Fruit fly (Drosophila melanogaster) whole organism, embryonic: Measurements from ENCODE around the gene CG5498.

Experiments used
- ATbp ChIP-seq: fragments of 200-800 bp; sonication (Bioruptor generic); optimal IDR thresholded peaks from 2 replicates; lab custom pipeline; 2017; ENCODE audit warnings: missing biosample characterization, mild to moderate bottlenecking, missing genetic modification characterization, missing genetic modification reagents
- Abd-B ChIP-seq: fragments of 200-800 bp; sonication (Bioruptor generic); optimal IDR thresholded peaks from 2 replicates; lab custom pipeline; 2018; ENCODE audit warnings: missing biosample characterization, mild to moderate bottlenecking, missing genetic modification characterization, moderate library complexity
- Antp ChIP-seq: fragments of 200-800 bp; sonication (Bioruptor generic); optimal IDR thresholded peaks from 3 replicates; lab custom pipeline; 2016; ENCODE audit warnings: missing biosample characterization, missing genetic modification characterization
- CG11093 ChIP-seq: fragments of 200-800 bp; sonication (Bioruptor generic); IDR thresholded peaks from 3 replicates; pipeline ENCODE4 v1.3.6; 2022; ENCODE audit warnings: missing biosample characterization, missing genetic modification characterization
- CG13296 ChIP-seq: fragments of 200-800 bp; sonication (Bioruptor generic); optimal IDR thresholded peaks from 3 replicates; lab custom pipeline; 2018; ENCODE audit warnings: missing biosample characterization, mild to moderate bottlenecking, missing genetic modification characterization
- CG14860 ChIP-seq: fragments of 200-800 bp; sonication (Bioruptor generic); IDR thresholded peaks from 3 replicates; pipeline ENCODE4 v1.3.6; 2022; ENCODE audit warnings: missing biosample characterization, missing genetic modification characterization; ENCODE audit not compliant: partially characterized antibody
- CG1832 ChIP-seq: fragments of 200-800 bp; sonication (Bioruptor generic); optimal IDR thresholded peaks from 2 replicates; lab custom pipeline; 2017; ENCODE audit warnings: missing biosample characterization, mild to moderate bottlenecking, missing genetic modification characterization, inconsistent platforms
- CG2116 ChIP-seq: fragments of 200-800 bp; sonication (Bioruptor generic); optimal IDR thresholded peaks from 3 replicates; lab custom pipeline; 2018; ENCODE audit warnings: missing biosample characterization, mild to moderate bottlenecking, missing genetic modification characterization
- CG3281 ChIP-seq: fragments of 200-800 bp; sonication (Bioruptor generic); optimal IDR thresholded peaks from 3 replicates; lab custom pipeline; 2017; ENCODE audit warnings: missing biosample characterization, mild to moderate bottlenecking, missing genetic modification characterization
- CG3838 ChIP-seq: fragments of 200-800 bp; sonication (Bioruptor generic); optimal IDR thresholded peaks from 3 replicates; lab custom pipeline; 2016; ENCODE audit warnings: missing biosample characterization, missing genetic modification characterization
- CG3995 ChIP-seq: fragments of 200-800 bp; sonication (Bioruptor generic); optimal IDR thresholded peaks from 3 replicates; lab custom pipeline; 2016; ENCODE audit warnings: missing biosample characterization, missing genetic modification characterization
- CG42726 ChIP-seq: fragments of 200-800 bp; sonication (Bioruptor generic); IDR thresholded peaks from 2 replicates; pipeline ENCODE4 v1.3.6; 2022; ENCODE audit warnings: missing biosample characterization, missing genetic modification characterization; ENCODE audit not compliant: partially characterized antibody
- CG4424 ChIP-seq: fragments of 200-800 bp; sonication (Bioruptor generic); optimal IDR thresholded peaks from 3 replicates; lab custom pipeline; 2016; ENCODE audit warnings: missing biosample characterization, missing genetic modification characterization
- CG4707 ChIP-seq: fragments of 200-800 bp; sonication (Bioruptor generic); optimal IDR thresholded peaks from 2 replicates; lab custom pipeline; 2018; ENCODE audit warnings: missing biosample characterization, mild to moderate bottlenecking, missing genetic modification characterization, moderate library complexity
- CG5180 ChIP-seq: fragments of 200-800 bp; sonication (Bioruptor generic); optimal IDR thresholded peaks from 3 replicates; lab custom pipeline; 2017; ENCODE audit warnings: missing biosample characterization, missing genetic modification characterization, mild to moderate bottlenecking, moderate library complexity, missing genetic modification reagents
- CG7839 ChIP-seq: fragments of 200-800 bp; sonication (Bioruptor generic); optimal IDR thresholded peaks from 3 replicates; lab custom pipeline; 2018; ENCODE audit warnings: missing biosample characterization, mild to moderate bottlenecking, missing genetic modification characterization, moderate library complexity
- CG9797 ChIP-seq: fragments of 200-800 bp; sonication (Bioruptor generic); optimal IDR thresholded peaks from 3 replicates; lab custom pipeline; 2018; ENCODE audit warnings: missing biosample characterization, mild to moderate bottlenecking, missing genetic modification characterization
- Camta ChIP-seq: fragments of 200-800 bp; sonication (Bioruptor generic); optimal IDR thresholded peaks from 2 replicates; lab custom pipeline; 2016; ENCODE audit warnings: missing biosample characterization, missing genetic modification characterization
- CkIIα-i1 ChIP-seq: fragments of 200-800 bp; sonication (Bioruptor generic); IDR thresholded peaks from 2 replicates; pipeline ENCODE4 v1.3.6; 2022; ENCODE audit warnings: missing biosample characterization, missing genetic modification characterization
- CoRest ChIP-seq: fragments of 200-800 bp; sonication (Bioruptor generic); optimal IDR thresholded peaks from 3 replicates; lab custom pipeline; 2018; ENCODE audit warnings: missing biosample characterization, mild to moderate bottlenecking, missing genetic modification characterization, moderate library complexity
- D19B ChIP-seq: fragments of 200-800 bp; sonication (Bioruptor generic); optimal IDR thresholded peaks from 2 replicates; lab custom pipeline; 2017; ENCODE audit warnings: missing biosample characterization, mild to moderate bottlenecking, missing genetic modification characterization
- Dbx ChIP-seq: fragments of 200-800 bp; sonication (Bioruptor generic); IDR thresholded peaks from 3 replicates; pipeline ENCODE4 v1.3.6; 2022; ENCODE audit warnings: missing biosample characterization, missing genetic modification characterization
- Ets65A ChIP-seq: fragments of 200-800 bp; sonication (Bioruptor generic); peaks from one replicate; lab custom pipeline; 2016; ENCODE audit warnings: missing biosample characterization, missing genetic modification characterization
- HmgD ChIP-seq: fragments of 200-800 bp; sonication (Bioruptor generic); optimal IDR thresholded peaks from 3 replicates; lab custom pipeline; 2016; ENCODE audit warnings: missing biosample characterization, missing genetic modification characterization
- Jarid2 ChIP-seq: fragments of 200-800 bp; sonication (Bioruptor generic); optimal IDR thresholded peaks from 3 replicates; lab custom pipeline; 2017; ENCODE audit warnings: mild to moderate bottlenecking, missing biosample characterization, missing genetic modification reagents, missing genetic modification characterization
- Kr ChIP-seq: fragments of 200-800 bp; sonication (Bioruptor generic); optimal IDR thresholded peaks from 2 replicates; lab custom pipeline; 2017; ENCODE audit warnings: missing biosample characterization, mild to moderate bottlenecking, missing genetic modification characterization
- NC2α ChIP-seq: fragments of 200-800 bp; sonication (Bioruptor generic); optimal IDR thresholded peaks from 2 replicates; lab custom pipeline; 2016; ENCODE audit warnings: missing biosample characterization, missing genetic modification characterization
- Scr ChIP-seq: fragments of 200-800 bp; sonication (Bioruptor generic); IDR thresholded peaks from 2 replicates; pipeline ENCODE4 v1.3.6; 2022; ENCODE audit warnings: missing biosample characterization, missing genetic modification characterization; ENCODE audit not compliant: partially characterized antibody
- Sin3A ChIP-seq: fragments of >200 bp; optimal IDR thresholded peaks from 2 replicates; lab custom pipeline; 2018
- Usf ChIP-seq: fragments of 200-800 bp; sonication (Bioruptor generic); optimal IDR thresholded peaks from 2 replicates; lab custom pipeline; 2017; ENCODE audit warnings: missing genotype, missing biosample characterization, missing genetic modification characterization
- bcd ChIP-seq: fragments of 200-800 bp; sonication (Bioruptor generic); optimal IDR thresholded peaks from 2 replicates; lab custom pipeline; 2017; ENCODE audit warnings: missing biosample characterization, mild to moderate bottlenecking, missing genetic modification characterization
- dysf ChIP-seq: fragments of 200-800 bp; sonication (Bioruptor generic); IDR thresholded peaks from 3 replicates; pipeline ENCODE4 v1.3.6; 2022; ENCODE audit warnings: missing biosample characterization, missing genetic modification characterization
- eyg ChIP-seq: fragments of 200-800 bp; sonication (Bioruptor generic); optimal IDR thresholded peaks from 3 replicates; lab custom pipeline; 2016; ENCODE audit warnings: missing biosample characterization, missing genetic modification characterization
- fru ChIP-seq: fragments of >200 bp; optimal IDR thresholded peaks from 2 replicates; lab custom pipeline; 2017
- gce ChIP-seq: fragments of 200-800 bp; sonication (Bioruptor generic); IDR thresholded peaks from 3 replicates; pipeline ENCODE4 v1.3.6; 2022; ENCODE audit warnings: missing biosample characterization, missing genetic modification characterization
- grau ChIP-seq: fragments of 200-800 bp; optimal IDR thresholded peaks from 3 replicates; lab custom pipeline; 2019; ENCODE audit warnings: missing biosample characterization, mild to moderate bottlenecking, missing genetic modification characterization, moderate library complexity
- gro ChIP-seq: fragments of 200-800 bp; sonication (Bioruptor generic); optimal IDR thresholded peaks from 2 replicates; lab custom pipeline; 2016; ENCODE audit warnings: missing biosample characterization, missing genetic modification characterization
- ind ChIP-seq: fragments of 200-800 bp; sonication (Bioruptor generic); optimal IDR thresholded peaks from 3 replicates; lab custom pipeline; 2016; ENCODE audit warnings: missing biosample characterization, missing genetic modification characterization
- lab ChIP-seq: fragments of 200-800 bp; sonication (Bioruptor generic); optimal IDR thresholded peaks from 3 replicates; lab custom pipeline; 2017; ENCODE audit warnings: missing biosample characterization, missing genetic modification characterization, mild to moderate bottlenecking, moderate library complexity, missing genetic modification reagents
- lbe ChIP-seq: fragments of 200-800 bp; sonication (Bioruptor generic); optimal IDR thresholded peaks from 2 replicates; lab custom pipeline; 2016; ENCODE audit warnings: missing biosample characterization, mild to moderate bottlenecking, missing genetic modification characterization
- lilli ChIP-seq: fragments of 200-800 bp; sonication (Bioruptor generic); optimal IDR thresholded peaks from 3 replicates; lab custom pipeline; 2016; ENCODE audit warnings: missing biosample characterization, missing genetic modification characterization
- mld ChIP-seq: fragments of 200-800 bp; sonication (Bioruptor generic); IDR thresholded peaks from 3 replicates; pipeline ENCODE4 v1.3.6; 2022; ENCODE audit warnings: missing biosample characterization, missing genetic modification characterization; ENCODE audit not compliant: partially characterized antibody
- oc ChIP-seq: fragments of 200-800 bp; sonication (Bioruptor generic); optimal IDR thresholded peaks from 2 replicates; lab custom pipeline; 2018; ENCODE audit warnings: missing biosample characterization, mild to moderate bottlenecking, missing genetic modification characterization, moderate library complexity
- pnt ChIP-seq: fragments of 200-800 bp; sonication (Bioruptor generic); optimal IDR thresholded peaks from 3 replicates; lab custom pipeline; 2016; ENCODE audit warnings: missing biosample characterization, missing genetic modification characterization
- pzg ChIP-seq: fragments of 200-800 bp; sonication (Bioruptor generic); optimal IDR thresholded peaks from 3 replicates; lab custom pipeline; 2018; ENCODE audit warnings: missing biosample characterization, mild to moderate bottlenecking, missing genetic modification characterization, moderate library complexity
- sd ChIP-seq: fragments of 200-800 bp; sonication (Bioruptor generic); optimal IDR thresholded peaks from 3 replicates; lab custom pipeline; 2018; ENCODE audit warnings: missing biosample characterization, mild to moderate bottlenecking, missing genetic modification characterization, moderate library complexity
- ssp ChIP-seq: fragments of 200-800 bp; sonication (Bioruptor generic); IDR thresholded peaks from 2 replicates; pipeline ENCODE4 v1.3.6; 2022; ENCODE audit warnings: missing biosample characterization, missing genetic modification characterization
- tio ChIP-seq: fragments of 200-800 bp; sonication (Bioruptor generic); optimal IDR thresholded peaks from 2 replicates; lab custom pipeline; 2017; ENCODE audit warnings: missing biosample characterization, missing genetic modification characterization, inconsistent platforms
- tup ChIP-seq: fragments of 200-800 bp; sonication (Bioruptor generic); optimal IDR thresholded peaks from 2 replicates; lab custom pipeline; 2016; ENCODE audit warnings: missing biosample characterization, mild to moderate bottlenecking, missing genetic modification characterization, moderate library complexity
- zf30C ChIP-seq: fragments of 200-800 bp; sonication (Bioruptor generic); optimal IDR thresholded peaks from 3 replicates; lab custom pipeline; 2018; ENCODE audit warnings: missing biosample characterization, mild to moderate bottlenecking, missing genetic modification characterization

The CG5498 gene

DNA sequence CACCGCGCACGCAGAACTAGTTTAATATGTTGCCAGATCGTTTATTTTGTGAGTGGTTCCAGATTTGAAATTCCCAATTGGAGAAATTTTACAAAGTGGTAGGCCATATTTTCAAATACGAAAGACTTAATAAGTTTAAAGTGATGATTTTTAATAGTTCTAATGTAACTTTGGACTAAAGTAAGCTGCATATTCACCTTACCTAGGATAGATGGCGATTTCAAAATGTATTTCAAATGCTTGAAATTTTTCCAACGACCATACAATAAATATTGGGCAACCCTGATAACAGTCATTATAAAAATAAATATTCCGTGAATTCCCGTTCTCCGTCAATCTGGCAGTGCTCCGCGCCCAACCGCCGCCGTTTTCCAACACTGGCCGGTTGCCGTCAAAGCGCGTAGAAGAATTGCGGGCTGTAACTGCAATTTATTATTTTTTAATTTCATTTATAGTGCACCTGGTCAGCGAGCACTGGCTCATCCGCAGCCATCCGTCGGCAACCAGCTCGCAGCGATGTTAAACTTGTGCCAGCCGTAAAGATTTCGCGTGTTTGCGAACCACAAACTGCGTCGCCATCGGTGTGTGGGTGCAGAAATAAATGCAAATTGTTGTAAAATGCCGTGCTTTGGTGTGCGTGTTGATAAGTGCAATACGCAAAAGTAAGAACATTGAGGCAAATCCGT lies 7.9 kb downstream of the CG5498 start, which contains the start of the genes Ide and RhoBTB (continued):
- TF ChIP-seq sd (tag; lab: Kevin White, UChicago) (peak; percentile 80), Ets65A (peak; percentile 99), Jarid2 (GFP tag; lab: Kevin White, UChicago) (peak; percentile 41), CG11093 (GFP tag; lab: Robert Waterston, UW) (peak; percentile 70; the same call in 1 of the 3 replicates), dysf (GFP tag; lab: Robert Waterston, UW) (peak; percentile 83), CG14860 (no peak), CG3838 (GFP tag; lab: Kevin White, UChicago) (peak; percentile 36), ATbp (GFP tag; lab: Kevin White, UChicago) (peak; percentile 53), Kr (GFP tag; lab: Kevin White, UChicago) (no peak), eyg (GFP tag; lab: Kevin White, UChicago) (peak; percentile 75), Dbx (GFP tag; lab: Robert Waterston, UW) (peak; percentile 86), fru (lab: Kevin White, UChicago) (no peak), Abd-B (GFP tag; lab: Kevin White, UChicago) (peak; percentile 96), mld (no peak), CG42726 (no peak), grau (tag; lab: Kevin White, UChicago) (peak; percentile 85), ssp (GFP tag; lab: Robert Waterston, UW) (peak; percentile 67; the same call in 1 of the 2 replicates), ind (GFP tag; lab: Kevin White, UChicago) (peak; percentile 93), NC2α (GFP tag; lab: Kevin White, UChicago) (peak; percentile 62), CG13296 (peak; percentile 57), Sin3A (lab: Kevin White, UChicago) (peak; percentile 96), tio (no peak), oc (tag; lab: Kevin White, UChicago) (no peak), Antp (GFP tag; lab: Kevin White, UChicago) (peak; percentile 86), CG3281 (GFP tag; lab: Kevin White, UChicago) (peak; percentile 80), CG3995 (GFP tag; lab: Kevin White, UChicago) (peak; percentile 99), CG1832 (no peak), bcd (GFP tag; lab: Kevin White, UChicago) (peak; percentile 82), CG4424 (peak; percentile 66), Usf (GFP tag; lab: Kevin White, UChicago) (peak; percentile 76), tup (GFP tag; lab: Kevin White, UChicago) (peak; percentile 47), CkIIα-i1 (no peak), gro (GFP tag; lab: Kevin White, UChicago) (peak; percentile 84), Camta (peak; percentile 85), lbe (GFP tag; lab: Kevin White, UChicago) (peak; percentile 37), lab (GFP tag; lab: Kevin White, UChicago) (peak; percentile 78), D19B (GFP tag; lab: Kevin White, UChicago) (peak; percentile 55), Scr (0 out of 2 replicates have a peak, but pooled peaks have one; percentile 36), pnt (peak; percentile 91), CG7839 (tag; lab: Kevin White, UChicago) (peak; percentile 85), CoRest (tag; lab: Kevin White, UChicago) (peak; percentile 96), CG5180 (no peak), CG4707 (GFP tag; lab: Kevin White, UChicago) (no peak), CG2116 (peak; percentile 79), CG9797 (GFP tag; lab: Kevin White, UChicago) (peak; percentile 22), lilli (GFP tag; lab: Kevin White, UChicago) (peak; percentile 90), zf30C (GFP tag; lab: Kevin White, UChicago) (no peak), HmgD (GFP tag; lab: Kevin White, UChicago) (peak; percentile 72), pzg (peak; percentile 73), gce (GFP tag; lab: Robert Waterston, UW) (no peak)
